Fruit fly (Drosophila melanogaster): ENCODE data around the gene CG9399.

Gene CG9399

dm6 chr3R:9598099-9598498 lies 24.1 kb upstream of the CG9399 start (continued):
- TF ChIP-seq CG42726 (GFP tag; IDR thresholded peaks at IDR 0.05; ENCODE audit: partially characterized antibody) (no peak), CG10321 (GFP tag; IDR thresholded peaks at IDR 0.05) (no peak), exex (tag; optimal IDR thresholded peaks at IDR 0.05) (no peak), CG9797 (GFP tag; optimal IDR thresholded peaks at IDR 0.05) (no peak), fru (optimal IDR thresholded peaks at IDR 0.05) (no peak), CG32772 (GFP tag; IDR thresholded peaks at IDR 0.05) (0 out of 2 replicates have a peak, but pooled peaks have one; percentile 19), Trl (optimal IDR thresholded peaks at IDR 0.05) (no peak), Trl (GFP tag; optimal IDR thresholded peaks at IDR 0.05) (peak; percentile 36), CG17328 (GFP tag; IDR thresholded peaks at IDR 0.05) (peak; percentile 64), CG1603 (tag; optimal IDR thresholded peaks at IDR 0.05) (peak; percentile 82), C15 (GFP tag; IDR thresholded peaks at IDR 0.05) (no peak), lab (GFP tag; optimal IDR thresholded peaks at IDR 0.05) (peak; percentile 37), Hmx (GFP tag; optimal IDR thresholded peaks at IDR 0.05) (no peak), CG11723 (GFP tag; optimal IDR thresholded peaks at IDR 0.05) (peak; percentile 29), ap (GFP tag; IDR thresholded peaks at IDR 0.05) (no peak), ase (GFP tag; IDR thresholded peaks at IDR 0.05) (no peak), salm (tag; optimal IDR thresholded peaks at IDR 0.05) (peak; percentile 43), CG4282 (GFP tag; optimal IDR thresholded peaks at IDR 0.05) (no peak), ewg (GFP tag; optimal IDR thresholded peaks at IDR 0.05) (peak; percentile 48), CG8765 (GFP tag; IDR thresholded peaks at IDR 0.05) (no peak; the same call in 1 of the 2 replicates), bowl (GFP tag; IDR thresholded peaks at IDR 0.05) (no peak), trem (tag; optimal IDR thresholded peaks at IDR 0.05) (peak; percentile 35), CG12769 (tag; optimal IDR thresholded peaks at IDR 0.05) (peak; percentile 51), HLH54F (GFP tag; optimal IDR thresholded peaks at IDR 0.05) (no peak), CG17385 (GFP tag; optimal IDR thresholded peaks at IDR 0.05) (peak; percentile 51), Tbp (GFP tag; optimal IDR thresholded peaks at IDR 0.05) (no peak), Pdp1 (GFP tag; optimal IDR thresholded peaks at IDR 0.05) (peak in 1 of 2 experiments; percentile 32), CoRest (tag; optimal IDR thresholded peaks at IDR 0.05) (peak; percentile 54), unpg (GFP tag; optimal IDR thresholded peaks at IDR 0.05) (peak; percentile 63), chif (GFP tag; optimal IDR thresholded peaks at IDR 0.05) (peak; percentile 56 to 76), sr (GFP tag; IDR thresholded peaks at IDR 0.05) (no peak), CG12219 (GFP tag; optimal IDR thresholded peaks at IDR 0.05) (peak; percentile 59), ken (GFP tag; IDR thresholded peaks at IDR 0.05) (no peak; the same call in 2 of the 3 replicates), hkb (optimal IDR thresholded peaks at IDR 0.05) (no peak), hkb (GFP tag; IDR thresholded peaks at IDR 0.05) (0 out of 2 replicates have a peak, but pooled peaks have one; percentile 18), chn (GFP tag; optimal IDR thresholded peaks at IDR 0.05) (peak; percentile 39), zen (tag; optimal IDR thresholded peaks at IDR 0.05) (peak; percentile 64), Vsx1 (GFP tag; optimal IDR thresholded peaks at IDR 0.05) (no peak), gsb-n (tag; optimal IDR thresholded peaks at IDR 0.05) (peak; percentile 57), pho (GFP tag; optimal IDR thresholded peaks at IDR 0.05) (no peak), dmrt99B (tag; optimal IDR thresholded peaks at IDR 0.05) (peak; percentile 71), sisA (GFP tag; IDR thresholded peaks at IDR 0.05) (peak; percentile 58; the same call in 1 of the 2 replicates), Gug (GFP tag; IDR thresholded peaks at IDR 0.05) (0 out of 4 replicates have a peak, but pooled peaks have one; percentile 31), croc (GFP tag; conservative IDR thresholded peaks at IDR 0.05) (no peak), CG11695 (GFP tag; IDR thresholded peaks at IDR 0.05) (0 out of 3 replicates have a peak, but pooled peaks have one; percentile 12), CG43689 (GFP tag; IDR thresholded peaks at IDR 0.05) (no peak), nom (GFP tag; optimal IDR thresholded peaks at IDR 0.05) (no peak), al (GFP tag; IDR thresholded peaks at IDR 0.05) (no peak), abd-A (tag; optimal IDR thresholded peaks at IDR 0.05) (no peak), CG7928 (GFP tag; optimal IDR thresholded peaks at IDR 0.05) (no peak), wdn (GFP tag; IDR thresholded peaks at IDR 0.05) (no peak), jumu (GFP tag; optimal IDR thresholded peaks at IDR 0.05) (peak; percentile 50)

Data from whole organism, embryonic.